Fruit fly (Drosophila melanogaster) whole organism, embryonic: ENCODE measurements around the gene Vps52.

Experiments
- ATbp ChIP-seq: fragments of 200-800 bp; sonication (Bioruptor generic); optimal IDR thresholded peaks from 2 replicates; lab custom pipeline; 2017; ENCODE audit warnings: missing biosample characterization, mild to moderate bottlenecking, missing genetic modification characterization, missing genetic modification reagents
- Abd-B ChIP-seq: fragments of 200-800 bp; sonication (Bioruptor generic); optimal IDR thresholded peaks from 2 replicates; lab custom pipeline; 2018; ENCODE audit warnings: missing biosample characterization, mild to moderate bottlenecking, missing genetic modification characterization, moderate library complexity
- Ada2b ChIP-seq: fragments of 200-800 bp; sonication (Bioruptor generic); IDR thresholded peaks from 2 replicates; pipeline ENCODE4 v1.3.6; 2022; ENCODE audit warnings: missing biosample characterization, missing genetic modification characterization
- Asciz ChIP-seq: fragments of 200-800 bp; sonication (Bioruptor generic); optimal IDR thresholded peaks from 2 replicates; lab custom pipeline; 2017; ENCODE audit warnings: missing biosample characterization, mild to moderate bottlenecking, missing genetic modification characterization, missing genetic modification reagents
- Atf6 ChIP-seq: fragments of 200-800 bp; sonication (Bioruptor generic); IDR thresholded peaks from 2 replicates; pipeline ENCODE4 v1.3.6; 2022; ENCODE audit warnings: missing biosample characterization, missing genetic modification characterization
- B-H1 ChIP-seq: fragments of 200-800 bp; sonication (Bioruptor generic); IDR thresholded peaks from 3 replicates; pipeline ENCODE4 v1.3.6; 2022; ENCODE audit warnings: missing biosample characterization, missing genetic modification characterization
- Blimp-1 ChIP-seq: fragments of 200-800 bp; sonication (Bioruptor generic); optimal IDR thresholded peaks from 3 replicates; lab custom pipeline; 2018; ENCODE audit warnings: missing biosample characterization, missing genetic modification characterization, mild to moderate bottlenecking, moderate library complexity, missing genetic modification reagents
- CG11398 ChIP-seq: fragments of 200-800 bp; sonication (Bioruptor generic); optimal IDR thresholded peaks from 2 replicates; lab custom pipeline; 2016; ENCODE audit warnings: missing biosample characterization, missing genetic modification characterization
- CG11504 ChIP-seq: fragments of 200-800 bp; sonication (Bioruptor generic); optimal IDR thresholded peaks from 3 replicates; lab custom pipeline; 2019; ENCODE audit warnings: missing biosample characterization, mild to moderate bottlenecking, missing genetic modification characterization, moderate library complexity
- CG1233 ChIP-seq: fragments of 200-800 bp; sonication (Bioruptor generic); optimal IDR thresholded peaks from 4 replicates; lab custom pipeline; 2018; ENCODE audit warnings: missing biosample characterization, mild to moderate bottlenecking, missing genetic modification characterization
- CG13894 ChIP-seq: fragments of 200-800 bp; sonication (Bioruptor generic); optimal IDR thresholded peaks from 3 replicates; lab custom pipeline; 2018; ENCODE audit warnings: missing biosample characterization, mild to moderate bottlenecking, missing genetic modification characterization, moderate library complexity
- CG14014 ChIP-seq: fragments of 200-800 bp; sonication (Bioruptor generic); IDR thresholded peaks from 2 replicates; pipeline ENCODE4 v1.3.6; 2022; ENCODE audit warnings: missing biosample characterization, missing genetic modification characterization
- CG15696 ChIP-seq: fragments of 200-800 bp; sonication (Bioruptor generic); optimal IDR thresholded peaks from 2 replicates; lab custom pipeline; 2019; ENCODE audit warnings: missing biosample characterization, mild to moderate bottlenecking, missing genetic modification characterization, moderate library complexity
- CG1602 ChIP-seq: fragments of 200-800 bp; sonication (Bioruptor generic); optimal IDR thresholded peaks from 3 replicates; lab custom pipeline; 2016; ENCODE audit warnings: missing biosample characterization, missing genetic modification characterization
- CG16813 ChIP-seq: fragments of 200-800 bp; sonication (Bioruptor generic); IDR thresholded peaks from 3 replicates; pipeline ENCODE4 v1.3.6; 2022; ENCODE audit warnings: missing biosample characterization, missing genetic modification characterization; ENCODE audit not compliant: partially characterized antibody
- CG18011 ChIP-seq: fragments of 200-800 bp; sonication (Bioruptor generic); optimal IDR thresholded peaks from 2 replicates; lab custom pipeline; 2017; ENCODE audit warnings: missing biosample characterization, missing genetic modification characterization, mild to moderate bottlenecking, moderate library complexity, missing genotype
- CG7357 ChIP-seq: fragments of 200-800 bp; sonication (Bioruptor generic); IDR thresholded peaks from 3 replicates; pipeline ENCODE4 v1.3.6; 2022; ENCODE audit warnings: missing biosample characterization, missing genetic modification characterization
- CG7372 ChIP-seq: fragments of 200-800 bp; sonication (Bioruptor generic); IDR thresholded peaks from 2 replicates; pipeline ENCODE4 v1.3.6; 2022; ENCODE audit warnings: missing biosample characterization, missing genetic modification characterization
- CG7928 ChIP-seq: fragments of 200-800 bp; sonication (Bioruptor generic); optimal IDR thresholded peaks from 2 replicates; lab custom pipeline; 2017; ENCODE audit warnings: missing biosample characterization, mild to moderate bottlenecking, missing genetic modification characterization
- CG9609 ChIP-seq: fragments of 200-800 bp; sonication (Bioruptor generic); optimal IDR thresholded peaks from 3 replicates; lab custom pipeline; 2016; ENCODE audit warnings: missing biosample characterization, missing genetic modification characterization
- CrebB ChIP-seq: fragments of 200-800 bp; sonication (Bioruptor generic); optimal IDR thresholded peaks from 3 replicates; lab custom pipeline; 2018; ENCODE audit warnings: missing biosample characterization, mild to moderate bottlenecking, missing genetic modification characterization
- Dad ChIP-seq: fragments of 200-800 bp; sonication (Bioruptor generic); optimal IDR thresholded peaks from 3 replicates; lab custom pipeline; 2016; ENCODE audit warnings: missing biosample characterization, missing genetic modification characterization
- Dip3 ChIP-seq: fragments of 200-800 bp; sonication (Bioruptor generic); optimal IDR thresholded peaks from 3 replicates; lab custom pipeline; 2016; ENCODE audit warnings: missing biosample characterization, missing genetic modification characterization
- E2f2 ChIP-seq: fragments of 200-800 bp; sonication (Bioruptor generic); IDR thresholded peaks from 2 replicates; pipeline ENCODE4 v1.3.6; 2022; ENCODE audit warnings: missing biosample characterization, missing genetic modification characterization
- Gug ChIP-seq: fragments of 200-800 bp; sonication (Bioruptor generic); IDR thresholded peaks from 4 replicates; pipeline ENCODE4 v1.3.6; 2022; ENCODE audit warnings: missing biosample characterization, missing genetic modification characterization
- H15 ChIP-seq: fragments of 200-800 bp; sonication (Bioruptor generic); IDR thresholded peaks from 3 replicates; pipeline ENCODE4 v1.3.6; 2022; ENCODE audit warnings: missing biosample characterization, missing genetic modification characterization
- Hmr ChIP-seq: fragments of 200-800 bp; sonication (Bioruptor generic); optimal IDR thresholded peaks from 3 replicates; lab custom pipeline; 2017; ENCODE audit warnings: mild to moderate bottlenecking, missing biosample characterization, missing genetic modification reagents, missing genetic modification characterization
- Kr ChIP-seq: fragments of 200-800 bp; sonication (Bioruptor generic); optimal IDR thresholded peaks from 2 replicates; lab custom pipeline; 2017; ENCODE audit warnings: missing biosample characterization, mild to moderate bottlenecking, missing genetic modification characterization
- Meics ChIP-seq: fragments of 200-800 bp; sonication (Bioruptor generic); optimal IDR thresholded peaks from 2 replicates; lab custom pipeline; 2017; ENCODE audit warnings: missing biosample characterization, mild to moderate bottlenecking, missing genetic modification characterization
- NC2β ChIP-seq: fragments of 200-800 bp; sonication (Bioruptor generic); optimal IDR thresholded peaks from 2 replicates; lab custom pipeline; 2016; ENCODE audit warnings: missing biosample characterization, missing genetic modification characterization
- Neu2 ChIP-seq: fragments of 200-800 bp; sonication (Bioruptor generic); optimal IDR thresholded peaks from 3 replicates; lab custom pipeline; 2016; ENCODE audit warnings: missing biosample characterization, missing genetic modification characterization, borderline replicate concordance
- Nf-YC ChIP-seq: fragments of 200-800 bp; optimal IDR thresholded peaks from 3 replicates; lab custom pipeline; 2019; ENCODE audit warnings: missing biosample characterization, mild to moderate bottlenecking, missing genetic modification characterization, moderate library complexity
- Oaz ChIP-seq: fragments of 200-800 bp; sonication (Bioruptor generic); IDR thresholded peaks from 2 replicates; pipeline ENCODE4 v1.3.6; 2022; ENCODE audit warnings: missing biosample characterization, missing genetic modification characterization
- Opbp ChIP-seq: fragments of 200-800 bp; sonication (Bioruptor generic); IDR thresholded peaks from 3 replicates; pipeline ENCODE4 v1.3.6; 2022; ENCODE audit warnings: missing biosample characterization, missing genetic modification characterization; ENCODE audit not compliant: partially characterized antibody
- bigmax ChIP-seq: fragments of 200-800 bp; sonication (Bioruptor generic); optimal IDR thresholded peaks from 2 replicates; lab custom pipeline; 2018; ENCODE audit warnings: missing biosample characterization, mild to moderate bottlenecking, missing genetic modification characterization
- bowl ChIP-seq: fragments of 200-800 bp; sonication (Bioruptor generic); IDR thresholded peaks from 2 replicates; pipeline ENCODE4 v1.3.6; 2022; ENCODE audit warnings: missing biosample characterization, missing genetic modification characterization
- dm ChIP-seq: fragments of 200-800 bp; sonication (Bioruptor generic); optimal IDR thresholded peaks from 3 replicates; lab custom pipeline; 2016; ENCODE audit warnings: missing biosample characterization, missing genetic modification characterization
- fd3F ChIP-seq: fragments of 200-800 bp; sonication (Bioruptor generic); optimal IDR thresholded peaks from 2 replicates; lab custom pipeline; 2018; ENCODE audit warnings: missing biosample characterization, mild to moderate bottlenecking, missing genetic modification characterization, moderate library complexity
- grau ChIP-seq: fragments of 200-800 bp; optimal IDR thresholded peaks from 3 replicates; lab custom pipeline; 2019; ENCODE audit warnings: missing biosample characterization, mild to moderate bottlenecking, missing genetic modification characterization, moderate library complexity
- gro ChIP-seq: fragments of 200-800 bp; sonication (Bioruptor generic); optimal IDR thresholded peaks from 2 replicates; lab custom pipeline; 2016; ENCODE audit warnings: missing biosample characterization, missing genetic modification characterization
- prd ChIP-seq, 3 experiments: fragments of >200 bp in 2 of 3; fragments of 200-800 bp in 1 of 3; sonication (Bioruptor generic) in 1 of 3; optimal IDR thresholded peaks in 2 of 3; IDR thresholded peaks in 1 of 3; 2 replicates in 2 of 3; 3 replicates in 1 of 3; pipeline versions ENCODE4 v1.3.6 to Lab custom; 2017 to 2022; ENCODE audit warnings: missing biosample characterization in 1 of 3, missing genetic modification characterization in 1 of 3
- ranshi ChIP-seq: fragments of 200-800 bp; sonication (Bioruptor generic); IDR thresholded peaks from 2 replicates; pipeline ENCODE4 v1.3.6; 2022; ENCODE audit warnings: missing biosample characterization, missing genetic modification characterization
- sr ChIP-seq: fragments of 200-800 bp; sonication (Bioruptor generic); IDR thresholded peaks from 3 replicates; pipeline ENCODE4 v1.3.6; 2022; ENCODE audit warnings: missing biosample characterization, missing genetic modification characterization
- sug ChIP-seq: fragments of 200-800 bp; optimal IDR thresholded peaks from 2 replicates; lab custom pipeline; 2019; ENCODE audit warnings: missing biosample characterization, mild to moderate bottlenecking, missing genetic modification characterization, moderate library complexity
- tgo ChIP-seq: fragments of 200-800 bp; sonication (Bioruptor generic); IDR thresholded peaks from 3 replicates; pipeline ENCODE4 v1.3.6; 2022; ENCODE audit warnings: missing biosample characterization, missing genetic modification characterization
- trem ChIP-seq: fragments of 200-800 bp; optimal IDR thresholded peaks from 3 replicates; lab custom pipeline; 2019; ENCODE audit warnings: missing biosample characterization, mild to moderate bottlenecking, missing genetic modification characterization, moderate library complexity
- trh ChIP-seq: fragments of 200-800 bp; sonication (Bioruptor generic); optimal IDR thresholded peaks from 2 replicates; lab custom pipeline; 2016; ENCODE audit warnings: missing biosample characterization, missing genetic modification characterization
- wek ChIP-seq: fragments of 200-800 bp; sonication (Bioruptor generic); optimal IDR thresholded peaks from 3 replicates; lab custom pipeline; 2018; ENCODE audit warnings: missing biosample characterization, mild to moderate bottlenecking, missing genetic modification characterization, moderate library complexity
- z ChIP-seq: fragments of 200-800 bp; sonication (Bioruptor generic); IDR thresholded peaks from 3 replicates; pipeline ENCODE4 v1.3.6; 2022; ENCODE audit warnings: missing biosample characterization, missing genetic modification characterization

Gene Vps52

DNA sequence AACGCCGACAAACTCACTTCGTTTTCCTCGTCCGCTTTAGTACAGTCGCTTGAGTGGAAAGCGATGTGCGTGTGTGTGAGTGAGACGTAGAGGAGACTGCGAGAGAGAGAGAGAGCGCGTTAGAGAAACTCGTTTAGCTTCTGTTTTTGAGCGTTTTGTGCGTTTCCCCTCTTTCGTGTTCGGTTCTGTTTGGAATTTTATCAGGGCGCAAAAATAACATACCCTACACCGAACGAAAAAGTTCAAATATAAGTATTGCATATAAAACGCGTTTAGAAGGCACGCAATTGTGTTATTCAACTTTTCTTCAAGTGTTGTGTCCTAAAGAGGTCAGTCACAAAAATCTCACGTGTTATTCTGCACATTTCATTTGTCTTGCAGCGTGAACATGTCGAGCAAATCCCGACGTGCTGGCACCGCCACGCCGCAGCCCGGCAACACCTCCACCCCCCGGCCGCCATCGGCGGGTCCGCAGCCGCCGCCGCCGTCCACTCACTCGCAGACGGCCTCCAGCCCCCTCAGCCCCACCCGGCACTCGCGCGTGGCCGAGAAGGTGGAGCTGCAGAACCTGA is 19.3 kb upstream of the Vps52 start (continued):
- TF ChIP-seq Gug (peak; percentile 28; the same call in 1 of the 4 replicates), NC2β (no peak), trem (tag; lab: Kevin White, UChicago) (peak; percentile 26), Atf6 (GFP tag; lab: Robert Waterston, UW) (peak; percentile 71), bigmax (GFP tag; lab: Kevin White, UChicago) (no peak), CrebB (tag; lab: Kevin White, UChicago) (peak; percentile 36), Opbp (0 out of 3 replicates have a peak, but pooled peaks have one; percentile 6), CG1233 (GFP tag; lab: Kevin White, UChicago) (no peak), Hmr (peak; percentile 54), Abd-B (GFP tag; lab: Kevin White, UChicago) (no peak), CG11398 (GFP tag; lab: Kevin White, UChicago) (peak; percentile 29), z (GFP tag; lab: Robert Waterston, UW) (peak; percentile 99), B-H1 (GFP tag; lab: Robert Waterston, UW) (peak; percentile 47; the same call in 1 of the 3 replicates), Dad (GFP tag; lab: Kevin White, UChicago) (peak; percentile 27), bowl (GFP tag; lab: Robert Waterston, UW) (no peak), fd3F (GFP tag; lab: Kevin White, UChicago) (peak; percentile 1), Meics (peak; percentile 60), tgo (GFP tag; lab: Robert Waterston, UW) (peak; percentile 57; the same call in 2 of the 3 replicates), Blimp-1 (GFP tag; lab: Kevin White, UChicago) (peak; percentile 75), CG13894 (no peak), Ada2b (no peak; the same call in none of the 2 replicates), CG14014 (GFP tag; lab: Robert Waterston, UW) (peak; percentile 77), Nf-YC (peak; percentile 38), CG11504 (no peak), prd (optimal IDR thresholded peaks at IDR 0.05; lab: Kevin White, UChicago) (no peak), prd (GFP tag; IDR thresholded peaks at IDR 0.05; lab: Robert Waterston, UW) (peak; percentile 57), CG16813 (peak; percentile 36; the same call in 1 of the 3 replicates), ranshi (peak; percentile 47; the same call in 1 of the 2 replicates), Asciz (no peak), Oaz (GFP tag; lab: Robert Waterston, UW) (no peak), CG15696 (tag; lab: Kevin White, UChicago) (no peak), H15 (GFP tag; lab: Robert Waterston, UW) (peak; percentile 49; the same call in 1 of the 3 replicates), CG7372 (GFP tag; lab: Robert Waterston, UW) (peak; percentile 21; the same call in 1 of the 2 replicates), CG7928 (GFP tag; lab: Kevin White, UChicago) (no peak), grau (peak; percentile 63), trh (GFP tag; lab: Kevin White, UChicago) (no peak), E2f2 (peak; percentile 47), sug (tag; lab: Kevin White, UChicago) (peak; percentile 26), Kr (GFP tag; lab: Kevin White, UChicago) (no peak), gro (no peak), dm (peak; percentile 49), sr (0 out of 3 replicates have a peak, but pooled peaks have one; percentile 21), wek (no peak), CG1602 (GFP tag; lab: Kevin White, UChicago) (peak; percentile 11), CG7357 (GFP tag; lab: Robert Waterston, UW) (peak; percentile 31; the same call in 1 of the 3 replicates), CG9609 (peak; percentile 43), Dip3 (GFP tag; lab: Kevin White, UChicago) (peak; percentile 0), CG18011 (GFP tag; lab: Kevin White, UChicago) (peak; percentile 14), ATbp (peak; percentile 47), Neu2 (GFP tag; lab: Kevin White, UChicago) (no peak)
